Fruit fly (Drosophila melanogaster): ENCODE results near the gene CG12511.

CG12511 gene

DNA sequence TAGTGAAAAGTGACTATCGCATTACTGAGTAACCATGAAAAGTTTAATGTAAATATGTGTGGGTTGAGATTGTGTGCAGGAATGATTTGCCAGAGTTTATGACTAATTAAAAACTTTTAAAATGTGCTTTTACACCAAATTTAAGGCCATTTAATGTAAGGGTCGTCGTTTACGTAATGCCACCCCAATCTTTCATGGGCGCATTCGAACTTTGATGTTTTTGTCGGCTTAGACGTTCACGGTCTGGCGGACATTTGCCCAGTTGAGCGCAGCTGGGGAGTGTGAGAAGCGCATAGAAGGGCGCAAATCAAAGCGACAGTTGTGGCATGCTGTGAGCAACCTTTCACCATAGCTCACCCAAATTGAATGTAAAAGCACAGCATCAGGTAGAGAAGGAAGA, at the start of gene CG12511:
Gene CG12511, plus strand, starts transcription at position 301 of the 400 bp plus-strand sequence.
- TF ChIP-seq CG6808 (GFP tag; optimal IDR thresholded peaks at IDR 0.05) (no peak), spab (GFP tag; optimal IDR thresholded peaks at IDR 0.05) (no peak), CG1621 (tag; optimal IDR thresholded peaks at IDR 0.05) (no peak), CG10631 (GFP tag; optimal IDR thresholded peaks at IDR 0.05) (no peak), CG11294 (GFP tag; IDR thresholded peaks at IDR 0.05) (no peak), net (GFP tag; optimal IDR thresholded peaks at IDR 0.05) (no peak), Hr39 (GFP tag; optimal IDR thresholded peaks at IDR 0.05) (no peak)

DNA sequence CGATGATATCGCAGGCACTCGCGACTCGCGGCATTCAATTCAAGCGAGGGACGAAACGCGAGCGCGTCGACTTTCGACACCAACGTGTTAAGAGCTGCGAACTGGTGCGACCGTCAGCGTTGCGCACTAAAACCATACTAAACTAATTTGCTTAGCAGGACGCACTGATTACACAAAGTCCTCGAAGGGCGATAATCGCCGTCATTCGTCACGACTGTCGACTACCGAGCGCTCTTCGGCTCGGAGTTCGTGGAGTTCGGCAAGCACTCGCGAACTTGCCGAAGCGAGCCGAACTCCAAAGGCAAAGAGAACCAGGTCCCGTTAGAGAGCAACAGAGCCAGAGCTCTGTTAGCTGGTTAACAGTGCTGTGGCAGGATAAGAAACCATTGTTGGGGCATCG, 20.0 kb upstream of the CG12511 start, which contains the start of gene DIP-theta:
Gene DIP-theta, minus strand, starts transcription at position 146 of the 400 bp plus-strand sequence.
- TF ChIP-seq achi (GFP tag; optimal IDR thresholded peaks at IDR 0.05) = no peak
- TF ChIP-seq CG11294 (GFP tag; IDR thresholded peaks at IDR 0.05) = no peak
- TF ChIP-seq Ets96B (tag; optimal IDR thresholded peaks at IDR 0.05) = no peak
- no peak for TF ChIP-seq CG9139 (GFP tag; optimal IDR thresholded peaks at IDR 0.05)
- no peak for TF ChIP-seq Hr39 (GFP tag; optimal IDR thresholded peaks at IDR 0.05)
- TF ChIP-seq CG8319 (GFP tag; optimal IDR thresholded peaks at IDR 0.05) = no peak

DNA sequence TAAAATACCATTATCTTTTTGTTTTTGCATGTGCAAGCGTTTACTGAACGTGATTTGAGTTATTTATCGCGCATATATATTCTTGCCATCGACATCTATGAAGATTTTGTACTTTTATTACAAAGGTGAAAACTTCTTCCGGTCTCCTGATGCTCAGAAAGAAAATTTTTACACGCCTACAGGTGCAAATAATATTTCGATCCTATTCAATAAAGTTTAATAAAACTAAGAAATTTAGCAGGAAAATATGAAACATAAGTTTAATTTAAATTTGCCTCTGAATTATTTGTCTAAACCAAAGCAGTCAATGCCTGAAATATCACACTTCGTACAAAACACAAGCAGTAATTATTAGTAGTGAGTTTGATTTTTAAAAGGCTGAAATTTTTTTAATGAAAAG, 15.8 kb upstream of the CG12511 start, which contains the start of gene Hsp60C:
Gene Hsp60C, plus strand, starts transcription at position 301 of the 400 bp plus-strand sequence.
- TF ChIP-seq OdsH (GFP tag; optimal IDR thresholded peaks at IDR 0.05) (no peak), CG31627 (GFP tag; optimal IDR thresholded peaks at IDR 0.05) (no peak), topi (GFP tag; optimal IDR thresholded peaks at IDR 0.05) (no peak), fd85E (GFP tag; optimal IDR thresholded peaks at IDR 0.05) (no peak), CG3032 (tag; optimal IDR thresholded peaks at IDR 0.05) (no peak), Eip75B (GFP tag; optimal IDR thresholded peaks at IDR 0.05) (no peak), Blimp-1 (GFP tag; optimal IDR thresholded peaks at IDR 0.05) (no peak), cyc (GFP tag; optimal IDR thresholded peaks at IDR 0.05) (no peak), CG8319 (GFP tag; optimal IDR thresholded peaks at IDR 0.05) (no peak), salr (GFP tag; optimal IDR thresholded peaks at IDR 0.05) (no peak), CG11902 (GFP tag; optimal IDR thresholded peaks at IDR 0.05) (no peak), pdm3 (GFP tag; optimal IDR thresholded peaks at IDR 0.05) (no peak), CG6854 (GFP tag; optimal IDR thresholded peaks at IDR 0.05) (no peak), net (GFP tag; optimal IDR thresholded peaks at IDR 0.05) (no peak)

DNA sequence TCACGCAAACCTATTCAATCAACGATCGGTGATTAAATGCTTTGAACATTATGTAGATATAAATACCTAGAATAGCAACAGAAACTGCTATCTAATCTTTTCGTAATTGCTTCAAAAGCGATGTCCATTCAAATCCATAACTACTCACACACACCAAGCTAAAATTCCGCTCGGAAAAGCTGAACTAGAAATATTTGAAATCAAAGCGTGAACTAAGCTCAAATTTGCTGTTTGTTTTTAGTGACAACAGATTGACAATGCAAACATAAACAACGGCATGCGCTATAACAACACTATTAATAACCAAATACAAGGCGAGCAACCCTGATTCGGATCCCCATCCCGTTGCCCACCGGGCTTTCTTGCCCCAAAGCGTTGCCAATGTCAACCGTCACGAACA, 27.7 kb downstream of the CG12511 start, which contains the start of gene CG7236:
Gene CG7236, plus strand, starts transcription at position 301 of the 400 bp plus-strand sequence.
- TF ChIP-seq Eip75B (GFP tag; optimal IDR thresholded peaks at IDR 0.05) (no peak), Sox102F (GFP tag; optimal IDR thresholded peaks at IDR 0.05) (no peak), Gug (GFP tag; IDR thresholded peaks at IDR 0.05) (no peak), CG16779 (tag; optimal IDR thresholded peaks at IDR 0.05) (no peak), fd85E (GFP tag; optimal IDR thresholded peaks at IDR 0.05) (no peak), Hr39 (GFP tag; optimal IDR thresholded peaks at IDR 0.05) (no peak), CG32006 (GFP tag; optimal IDR thresholded peaks at IDR 0.05) (no peak), CG10669 (GFP tag; optimal IDR thresholded peaks at IDR 0.05) (no peak), CG6792 (GFP tag; optimal IDR thresholded peaks at IDR 0.05) (no peak), esn (GFP tag; optimal IDR thresholded peaks at IDR 0.05) (no peak), spab (GFP tag; optimal IDR thresholded peaks at IDR 0.05) (no peak), Sox15 (GFP tag; optimal IDR thresholded peaks at IDR 0.05) (no peak), CG6276 (GFP tag; optimal IDR thresholded peaks at IDR 0.05) (no peak), Ets21C (GFP tag; optimal IDR thresholded peaks at IDR 0.05) (no peak), acj6 (GFP tag; optimal IDR thresholded peaks at IDR 0.05) (no peak), CG11762 (GFP tag; optimal IDR thresholded peaks at IDR 0.05; ENCODE audit: insufficient read depth) (no peak), Hr4 (GFP tag; optimal IDR thresholded peaks at IDR 0.05) (no peak), CG15336 (GFP tag; IDR thresholded peaks at IDR 0.05) (no peak), CG11902 (GFP tag; optimal IDR thresholded peaks at IDR 0.05) (no peak), ss (GFP tag; optimal IDR thresholded peaks at IDR 0.05) (no peak)

Data from whole organism, prepupa.